Fruit fly (Drosophila melanogaster) whole organism, pupa: Measurements from ENCODE around the gene CG31174.

ENCODE experiments used
- CG12605 ChIP-seq: fragments of 200-800 bp; sonication (Bioruptor generic); IDR thresholded peaks from 2 replicates; pipeline ENCODE4 v1.3.6; 2022; ENCODE audit warnings: missing biosample characterization, missing genetic modification characterization
- CG13204 ChIP-seq: fragments of 200-800 bp; sonication (Bioruptor generic); optimal IDR thresholded peaks from 2 replicates; lab custom pipeline; 2018; ENCODE audit warnings: missing biosample characterization, mild to moderate bottlenecking, missing genetic modification characterization, moderate library complexity
- CG8159 ChIP-seq: fragments of 200-800 bp; sonication (Bioruptor generic); optimal IDR thresholded peaks from 3 replicates; lab custom pipeline; 2018; ENCODE audit warnings: missing biosample characterization, mild to moderate bottlenecking, missing genetic modification characterization, moderate library complexity
- Pif1A ChIP-seq: fragments of 200-800 bp; sonication (Bioruptor generic); optimal IDR thresholded peaks from 3 replicates; lab custom pipeline; 2016; ENCODE audit warnings: missing biosample characterization, missing genetic modification characterization
- Pif1B ChIP-seq: fragments of 200-800 bp; sonication (Bioruptor generic); optimal IDR thresholded peaks from 3 replicates; lab custom pipeline; 2016; ENCODE audit warnings: missing biosample characterization, missing genetic modification characterization
- gl ChIP-seq: fragments of 200-800 bp; sonication (Bioruptor generic); optimal IDR thresholded peaks from 2 replicates; lab custom pipeline; 2018; ENCODE audit warnings: missing biosample characterization, mild to moderate bottlenecking, missing genetic modification characterization
- rn ChIP-seq: fragments of 200-800 bp; sonication (Bioruptor generic); IDR thresholded peaks from 2 replicates; pipeline ENCODE4 v1.3.6; 2022; ENCODE audit warnings: missing biosample characterization, missing genetic modification characterization

dm6 chr3R:21856873-21857243, 12.5 kb downstream of the CG31174 start:
- TF ChIP-seq CG8159 (tag; lab: Kevin White, UChicago), result no peak
- TF ChIP-seq rn, result no peak
- no peak for TF ChIP-seq CG13204 (GFP tag; lab: Kevin White, UChicago)
- no peak for TF ChIP-seq gl
- TF ChIP-seq Pif1B (GFP tag; lab: Kevin White, UChicago), result no peak
- no peak for TF ChIP-seq Pif1A (GFP tag; lab: Kevin White, UChicago)
- no peak for TF ChIP-seq CG12605
